Fruit fly (Drosophila melanogaster) whole organism: ENCODE measurements around the gene Grx5.

ENCODE experiments used
- CG8478 ChIP-seq: fragments of >200 bp; optimal IDR thresholded peaks from 2 replicates; lab custom pipeline; 2018; ENCODE audit warnings: inconsistent platforms
- Dll ChIP-seq: fragments of >200 bp; optimal IDR thresholded peaks from 2 replicates; lab custom pipeline; 2017
- EcR ChIP-seq, 2 experiments: fragments of >200 bp; optimal IDR thresholded peaks; 2 replicates each; lab custom pipeline; 2017; ENCODE audit warnings: missing biosample characterization in 2 of 2, missing genetic modification characterization in 2 of 2, missing genetic modification reagents in 2 of 2
- pan ChIP-seq: fragments of >200 bp; optimal IDR thresholded peaks from 2 replicates; lab custom pipeline; 2017
- psq ChIP-seq: fragments of >200 bp; optimal IDR thresholded peaks from 2 replicates; lab custom pipeline; 2017

DNA sequence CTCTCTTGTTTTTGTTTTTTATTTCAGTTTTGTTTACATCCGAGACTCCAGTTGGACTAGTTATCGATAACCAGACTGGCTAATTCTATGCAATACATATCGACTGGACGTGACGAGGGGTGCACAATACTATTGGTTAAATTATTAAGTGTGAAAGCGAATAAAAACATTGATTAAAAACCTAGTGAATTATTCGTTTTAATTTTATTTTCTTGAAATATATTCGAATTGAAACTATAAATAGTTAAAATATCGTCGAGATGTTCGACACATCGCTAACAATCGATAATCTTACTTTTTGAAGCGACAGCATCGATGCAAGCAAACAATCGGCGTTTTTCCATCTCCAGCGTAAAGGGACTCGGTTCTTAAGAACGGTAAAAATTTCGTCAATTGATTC is 1.0 kb upstream of the Grx5 start, which contains the start of the genes CG32590 and Flo2:
- TF ChIP-seq psq (lab: Kevin White, UChicago) (no peak), CG8478 (lab: Kevin White, UChicago) (no peak), pan (lab: Kevin White, UChicago) (no peak), EcR (GFP tag; optimal IDR thresholded peaks at IDR 0.05; lab: Kevin White, UChicago) (no peak), Dll (lab: Kevin White, UChicago) (no peak)
